Worm (Caenorhabditis elegans): ENCODE data around the gene str-150.

str-150 gene

ce11 chrV:16605463-16605862 lies 22.4 kb downstream of the str-150 start:
- TF ChIP-seq B0310.2 (tag; optimal IDR thresholded peaks at IDR 0.05) (no peak), aly-1 (tag; optimal IDR thresholded peaks at IDR 0.05) (no peak), tbx-37 (GFP tag; conservative IDR thresholded peaks at IDR 0.05) (no peak), tbx-11 (GFP tag; IDR thresholded peaks at IDR 0.05) (no peak), ets-7 (tag; optimal IDR thresholded peaks at IDR 0.05) (no peak), hmg-4 (GFP tag; optimal IDR thresholded peaks at IDR 0.05) (no peak), pes-1 (GFP tag; IDR thresholded peaks at IDR 0.05) (no peak), sea-1 (GFP tag; conservative IDR thresholded peaks at IDR 0.05) (no peak), ceh-13 (GFP tag; optimal IDR thresholded peaks at IDR 0.05) (no peak), scrt-1 (GFP tag; IDR thresholded peaks at IDR 0.05) (no peak), tra-4 (tag; optimal IDR thresholded peaks at IDR 0.05) (no peak), hnd-1 (tag; optimal IDR thresholded peaks at IDR 0.05) (no peak), ama-1 (optimal IDR thresholded peaks at IDR 0.05) (no peak), hmbx-1 (tag; optimal IDR thresholded peaks at IDR 0.05) (no peak), ceh-36 (tag; optimal IDR thresholded peaks at IDR 0.05) (no peak), F13C5.2 (tag; optimal IDR thresholded peaks at IDR 0.05) (no peak), flt-1 (GFP tag; IDR thresholded peaks at IDR 0.05) (no peak)

ce11 chrV:16606313-16606712 lies 23.2 kb downstream of the str-150 start, which contains the start of gene Y32B12C.1:
TSS of gene Y32B12C.1 (plus strand) at chrV:16606613.
- TF ChIP-seq pes-1 (GFP tag; IDR thresholded peaks at IDR 0.05) = no peak
- no peak for TF ChIP-seq scrt-1 (GFP tag; IDR thresholded peaks at IDR 0.05)
- no peak for TF ChIP-seq hmg-4 (GFP tag; optimal IDR thresholded peaks at IDR 0.05)
- TF ChIP-seq B0310.2 (tag; optimal IDR thresholded peaks at IDR 0.05) = no peak
- TF ChIP-seq aly-1 (tag; optimal IDR thresholded peaks at IDR 0.05) = no peak

ce11 chrV:16608478-16608877 lies 25.4 kb downstream of the str-150 start:
- no peak for TF ChIP-seq flt-1 (GFP tag; IDR thresholded peaks at IDR 0.05)
- no peak for TF ChIP-seq B0310.2 (tag; optimal IDR thresholded peaks at IDR 0.05)
- no peak for TF ChIP-seq pes-1 (GFP tag; IDR thresholded peaks at IDR 0.05)
- TF ChIP-seq ceh-36 (tag; optimal IDR thresholded peaks at IDR 0.05) = no peak
- TF ChIP-seq ama-1 (optimal IDR thresholded peaks at IDR 0.05) = no peak
- no peak for TF ChIP-seq hnd-1 (tag; optimal IDR thresholded peaks at IDR 0.05)
- TF ChIP-seq aly-1 (tag; optimal IDR thresholded peaks at IDR 0.05) = no peak
- TF ChIP-seq F13C5.2 (tag; optimal IDR thresholded peaks at IDR 0.05) = no peak
- TF ChIP-seq tra-4 (tag; optimal IDR thresholded peaks at IDR 0.05) = no peak
- no peak for TF ChIP-seq ceh-13 (GFP tag; optimal IDR thresholded peaks at IDR 0.05)
- TF ChIP-seq hmg-4 (GFP tag; optimal IDR thresholded peaks at IDR 0.05) = no peak
- TF ChIP-seq scrt-1 (GFP tag; IDR thresholded peaks at IDR 0.05) = no peak
- no peak for TF ChIP-seq hmbx-1 (tag; optimal IDR thresholded peaks at IDR 0.05)

ce11 chrV:16610094-16610493 lies 27.0 kb downstream of the str-150 start:
- TF ChIP-seq ets-7 (tag; optimal IDR thresholded peaks at IDR 0.05) = no peak
- no peak for TF ChIP-seq pes-1 (GFP tag; IDR thresholded peaks at IDR 0.05)
- TF ChIP-seq scrt-1 (GFP tag; IDR thresholded peaks at IDR 0.05) = no peak
- TF ChIP-seq ceh-36 (tag; optimal IDR thresholded peaks at IDR 0.05) = no peak
- no peak for TF ChIP-seq F13C5.2 (tag; optimal IDR thresholded peaks at IDR 0.05)
- no peak for TF ChIP-seq hmbx-1 (tag; optimal IDR thresholded peaks at IDR 0.05)
- no peak for TF ChIP-seq aly-1 (tag; optimal IDR thresholded peaks at IDR 0.05)
- TF ChIP-seq flt-1 (GFP tag; IDR thresholded peaks at IDR 0.05) = no peak
- no peak for TF ChIP-seq tbx-11 (GFP tag; IDR thresholded peaks at IDR 0.05)
- no peak for TF ChIP-seq sea-1 (GFP tag; conservative IDR thresholded peaks at IDR 0.05)
- TF ChIP-seq tbx-37 (GFP tag; conservative IDR thresholded peaks at IDR 0.05) = no peak
- TF ChIP-seq ceh-13 (GFP tag; optimal IDR thresholded peaks at IDR 0.05) = no peak
- no peak for TF ChIP-seq ama-1 (optimal IDR thresholded peaks at IDR 0.05)
- no peak for TF ChIP-seq tra-4 (tag; optimal IDR thresholded peaks at IDR 0.05)
- no peak for TF ChIP-seq hmg-4 (GFP tag; optimal IDR thresholded peaks at IDR 0.05)
- no peak for TF ChIP-seq B0310.2 (tag; optimal IDR thresholded peaks at IDR 0.05)

- TF ChIP-seq ceh-13 (GFP tag; optimal IDR thresholded peaks at IDR 0.05) = no peak
These were observed 27.8 kb downstream of the str-150 start, which contains the start of gene srw-54 for ce11 chrV:16610791-16611385. TSS of gene srw-54 (plus strand) at chrV:16611335.

ce11 chrV:16617462-16617861 lies 34.4 kb downstream of the str-150 start, which contains the start of gene Y70C5A.4:
TSS of gene Y70C5A.4 (plus strand) at chrV:16617762.
- TF ChIP-seq hmg-4 (GFP tag; optimal IDR thresholded peaks at IDR 0.05) (no peak), tra-4 (tag; optimal IDR thresholded peaks at IDR 0.05) (no peak), sea-1 (GFP tag; conservative IDR thresholded peaks at IDR 0.05) (no peak), ceh-36 (tag; optimal IDR thresholded peaks at IDR 0.05) (no peak), aly-1 (tag; optimal IDR thresholded peaks at IDR 0.05) (no peak), ets-7 (tag; optimal IDR thresholded peaks at IDR 0.05) (no peak), tbx-37 (GFP tag; conservative IDR thresholded peaks at IDR 0.05) (no peak), scrt-1 (GFP tag; IDR thresholded peaks at IDR 0.05) (no peak), ama-1 (optimal IDR thresholded peaks at IDR 0.05) (no peak), tbx-11 (GFP tag; IDR thresholded peaks at IDR 0.05) (no peak), B0310.2 (tag; optimal IDR thresholded peaks at IDR 0.05) (no peak), F13C5.2 (tag; optimal IDR thresholded peaks at IDR 0.05) (no peak), pes-1 (GFP tag; IDR thresholded peaks at IDR 0.05) (no peak), hnd-1 (tag; optimal IDR thresholded peaks at IDR 0.05) (no peak), hmbx-1 (tag; optimal IDR thresholded peaks at IDR 0.05) (no peak), flt-1 (GFP tag; IDR thresholded peaks at IDR 0.05) (no peak), ceh-13 (GFP tag; optimal IDR thresholded peaks at IDR 0.05) (no peak)

ce11 chrV:16620874-16621273 lies 37.8 kb downstream of the str-150 start, which contains the start of gene Y70C5A.3:
TSS of gene Y70C5A.3 (minus strand) at chrV:16620923.
- TF ChIP-seq pes-1 (GFP tag; IDR thresholded peaks at IDR 0.05) = no peak
- no peak for TF ChIP-seq tbx-37 (GFP tag; conservative IDR thresholded peaks at IDR 0.05)
- no peak for TF ChIP-seq ama-1 (optimal IDR thresholded peaks at IDR 0.05)
- no peak for TF ChIP-seq aly-1 (tag; optimal IDR thresholded peaks at IDR 0.05)
- TF ChIP-seq ets-7 (tag; optimal IDR thresholded peaks at IDR 0.05) = no peak
- TF ChIP-seq ceh-36 (tag; optimal IDR thresholded peaks at IDR 0.05) = no peak
- no peak for TF ChIP-seq hmbx-1 (tag; optimal IDR thresholded peaks at IDR 0.05)
- no peak for TF ChIP-seq scrt-1 (GFP tag; IDR thresholded peaks at IDR 0.05)
